Fruit fly (Drosophila melanogaster) whole organism, adult: ENCODE data around the gene Spase25.

ENCODE experiments used
- CG11617 ChIP-seq: fragments of 200-800 bp; sonication (Bioruptor generic); optimal IDR thresholded peaks from 2 replicates; lab custom pipeline; 2017; ENCODE audit warnings: mild to moderate bottlenecking, missing biosample characterization, missing genetic modification reagents, missing genetic modification characterization
- CG12768 ChIP-seq: fragments of 200-800 bp; sonication (Bioruptor generic); optimal IDR thresholded peaks from 2 replicates; lab custom pipeline; 2017; ENCODE audit warnings: missing biosample characterization, missing genetic modification characterization, mild to moderate bottlenecking, moderate library complexity, missing genetic modification reagents
- CG14711 ChIP-seq: fragments of 200-800 bp; sonication (Bioruptor generic); optimal IDR thresholded peaks from 2 replicates; lab custom pipeline; 2018; ENCODE audit warnings: missing biosample characterization, mild to moderate bottlenecking, missing genetic modification characterization, moderate library complexity
- CG1620 ChIP-seq: fragments of 200-800 bp; sonication (Bioruptor generic); optimal IDR thresholded peaks from 2 replicates; lab custom pipeline; 2016; ENCODE audit warnings: missing biosample characterization, missing genetic modification characterization
- CG33017 ChIP-seq: fragments of 200-800 bp; sonication (Bioruptor generic); optimal IDR thresholded peaks from 2 replicates; lab custom pipeline; 2018; ENCODE audit warnings: missing biosample characterization, mild to moderate bottlenecking, missing genetic modification characterization, moderate library complexity
- CG5204 ChIP-seq: fragments of 200-800 bp; sonication (Bioruptor generic); optimal IDR thresholded peaks from 2 replicates; lab custom pipeline; 2016; ENCODE audit warnings: missing biosample characterization, missing genetic modification characterization
- CG7045 ChIP-seq: fragments of 200-800 bp; sonication (Bioruptor generic); optimal IDR thresholded peaks from 2 replicates; lab custom pipeline; 2017; ENCODE audit warnings: missing biosample characterization, mild to moderate bottlenecking, missing genetic modification characterization
- CG7101 ChIP-seq: fragments of 200-800 bp; sonication (Bioruptor generic); optimal IDR thresholded peaks from 2 replicates; lab custom pipeline; 2018; ENCODE audit warnings: missing biosample characterization, mild to moderate bottlenecking, missing genetic modification characterization, moderate library complexity
- Clk ChIP-seq: fragments of 200-800 bp; sonication (Bioruptor generic); optimal IDR thresholded peaks from 2 replicates; lab custom pipeline; 2017; ENCODE audit warnings: missing biosample characterization, missing genetic modification characterization
- Crg-1 ChIP-seq: fragments of 200-800 bp; sonication (Bioruptor generic); optimal IDR thresholded peaks from 2 replicates; lab custom pipeline; 2016; ENCODE audit warnings: missing biosample characterization, missing genetic modification characterization
- Hr96 ChIP-seq: fragments of 200-800 bp; sonication (Bioruptor generic); optimal IDR thresholded peaks from 2 replicates; lab custom pipeline; 2016; ENCODE audit warnings: missing biosample characterization, missing genetic modification characterization
- Mnt ChIP-seq: fragments of 200-800 bp; sonication (Bioruptor generic); optimal IDR thresholded peaks from 2 replicates; lab custom pipeline; 2016; ENCODE audit warnings: missing biosample characterization, mild to moderate bottlenecking, missing genetic modification characterization
- bab1 ChIP-seq: fragments of 200-800 bp; sonication (Bioruptor generic); optimal IDR thresholded peaks from 3 replicates; lab custom pipeline; 2019; ENCODE audit warnings: missing biosample characterization, mild to moderate bottlenecking, missing genetic modification characterization, moderate library complexity
- cic ChIP-seq: fragments of 200-800 bp; sonication (Bioruptor generic); optimal IDR thresholded peaks from 2 replicates; lab custom pipeline; 2017; ENCODE audit warnings: missing biosample characterization, mild to moderate bottlenecking, missing genetic modification characterization, moderate library complexity
- kay ChIP-seq: fragments of 200-800 bp; sonication (Bioruptor generic); peaks from one replicate; lab custom pipeline; 2016; ENCODE audit warnings: missing biosample characterization, missing genetic modification characterization, borderline replicate concordance
- ovo ChIP-seq: fragments of 200-800 bp; sonication (Bioruptor generic); optimal IDR thresholded peaks from 2 replicates; lab custom pipeline; 2016; ENCODE audit warnings: missing biosample characterization, missing genetic modification characterization
- pad ChIP-seq: fragments of 200-800 bp; sonication (Bioruptor generic); optimal IDR thresholded peaks from 3 replicates; lab custom pipeline; 2017; ENCODE audit warnings: missing biosample characterization, missing genetic modification characterization, mild to moderate bottlenecking, moderate library complexity, missing genetic modification reagents
- tj ChIP-seq: fragments of 200-800 bp; sonication (Bioruptor generic); optimal IDR thresholded peaks from 3 replicates; lab custom pipeline; 2017; ENCODE audit warnings: missing biosample characterization, mild to moderate bottlenecking, missing genetic modification characterization, moderate library complexity
- toe ChIP-seq: fragments of 200-800 bp; sonication (Bioruptor generic); optimal IDR thresholded peaks from 2 replicates; lab custom pipeline; 2016; ENCODE audit warnings: missing biosample characterization, missing genetic modification characterization

Spase25 gene

dm6 chrX:11495474-11495873, 10.4 kb downstream of the Spase25 start:
- TF ChIP-seq CG7045 (GFP tag; lab: Kevin White, UChicago) = no peak
- TF ChIP-seq CG12768 = no peak
- peak; percentile 32 for TF ChIP-seq kay (GFP tag; lab: Kevin White, UChicago)
- no peak for TF ChIP-seq toe

- TF ChIP-seq tj (peak; percentile 40), kay (GFP tag; lab: Kevin White, UChicago) (peak; percentile 57), CG14711 (tag; lab: Kevin White, UChicago) (no peak), Crg-1 (GFP tag; lab: Kevin White, UChicago) (no peak)
These were observed 11.2 kb downstream of the Spase25 start for dm6 chrX:11496257-11496656.

dm6 chrX:11498143-11498542, 13.1 kb downstream of the Spase25 start:
- TF ChIP-seq CG12768 (no peak), CG1620 (no peak), pad (GFP tag; lab: Kevin White, UChicago) (no peak), Crg-1 (GFP tag; lab: Kevin White, UChicago) (no peak), CG14711 (tag; lab: Kevin White, UChicago) (no peak), Mnt (GFP tag; lab: Kevin White, UChicago) (no peak), toe (no peak)

dm6 chrX:11499454-11499853, 14.4 kb downstream of the Spase25 start:
- TF ChIP-seq bab1 = peak; percentile 71
- TF ChIP-seq cic (GFP tag; lab: Kevin White, UChicago) = no peak
- TF ChIP-seq tj = peak; percentile 9
- TF ChIP-seq kay (GFP tag; lab: Kevin White, UChicago) = no peak
- TF ChIP-seq CG14711 (tag; lab: Kevin White, UChicago) = peak; percentile 58
- TF ChIP-seq CG7045 (GFP tag; lab: Kevin White, UChicago) = no peak
- no peak for TF ChIP-seq Hr96
- TF ChIP-seq CG12768 = no peak
- no peak for TF ChIP-seq Clk
- TF ChIP-seq CG7101 (tag; lab: Kevin White, UChicago) = peak; percentile 26
- TF ChIP-seq CG5204 (GFP tag; lab: Kevin White, UChicago) = no peak
- TF ChIP-seq Crg-1 (GFP tag; lab: Kevin White, UChicago) = no peak
- TF ChIP-seq CG1620 = peak; percentile 8
- no peak for TF ChIP-seq CG11617 (GFP tag; lab: Kevin White, UChicago)

dm6 chrX:11500284-11500683, 15.2 kb downstream of the Spase25 start:
- no peak for TF ChIP-seq tj

- TF ChIP-seq Mnt (GFP tag; lab: Kevin White, UChicago) = no peak
- no peak for TF ChIP-seq toe
- TF ChIP-seq CG14711 (tag; lab: Kevin White, UChicago) = no peak
- TF ChIP-seq kay (GFP tag; lab: Kevin White, UChicago) = peak; percentile 45
- TF ChIP-seq CG12768 = no peak
- no peak for TF ChIP-seq Crg-1 (GFP tag; lab: Kevin White, UChicago)
- TF ChIP-seq bab1 = peak; percentile 24
- TF ChIP-seq CG33017 (tag; lab: Kevin White, UChicago) = no peak
- no peak for TF ChIP-seq Clk
- TF ChIP-seq CG7101 (tag; lab: Kevin White, UChicago) = peak; percentile 37
- TF ChIP-seq CG11617 (GFP tag; lab: Kevin White, UChicago) = peak; percentile 16
- TF ChIP-seq tj = peak; percentile 65
- no peak for TF ChIP-seq pad (GFP tag; lab: Kevin White, UChicago)
- TF ChIP-seq cic (GFP tag; lab: Kevin White, UChicago) = no peak
These were observed 16.3 kb downstream of the Spase25 start for dm6 chrX:11501221-11501961.

dm6 chrX:11503625-11504024, 18.6 kb downstream of the Spase25 start:
- TF ChIP-seq CG12768 (no peak), tj (peak; percentile 97), bab1 (peak; percentile 2), kay (GFP tag; lab: Kevin White, UChicago) (no peak), ovo (GFP tag; lab: Kevin White, UChicago) (peak; percentile 26)

- TF ChIP-seq CG1620 (no peak), CG14711 (tag; lab: Kevin White, UChicago) (no peak), Crg-1 (GFP tag; lab: Kevin White, UChicago) (no peak), CG7045 (GFP tag; lab: Kevin White, UChicago) (no peak)
These were observed 21.2 kb downstream of the Spase25 start for dm6 chrX:11506210-11506609.
